Fruit fly (Drosophila melanogaster): ENCODE results near the gene CG46519.
"Not testable (repeated sequence)": the region's sequence is repeated elsewhere in the genome, so short reads cannot be mapped to it uniquely, and the experiment has no call there.

- TF ChIP-seq psq, ttk, Sin3A, insv, h, Myc (optimal IDR thresholded peaks at IDR 0.05): not testable (repeated sequence)
Measured at dm6 chrX:22191973-22192372, 39.4 kb upstream of the CG46519 start, which contains the start of gene CG46513.

All from Kc167 (cell line).